Worm (Caenorhabditis elegans): ENCODE results near the gene srv-15.

- TF ChIP-seq aly-1 (tag; optimal IDR thresholded peaks at IDR 0.05): no peak
- TF ChIP-seq tbx-37 (GFP tag; conservative IDR thresholded peaks at IDR 0.05): no peak
- no peak for TF ChIP-seq hnd-1 (tag; optimal IDR thresholded peaks at IDR 0.05)
These were observed 5.3 kb upstream of the srv-15 start, which contains the start of gene Y105C5B.5 for ce11 chrIV:15901123-15901522.

Data from whole organism, early embryonic.